Worm (Caenorhabditis elegans): ENCODE results near the gene atf-6.
A peak's percentile ranks its signal among the peaks of the same experiment; 100 is the strongest.

atf-6 gene

ce11 chrX:12435246-12435645 lies 45.5 kb upstream of the atf-6 start:
- TF ChIP-seq lin-35 (GFP tag; optimal IDR thresholded peaks at IDR 0.05) (peak in 1 of 2 experiments; percentile 4), tbx-2 (tag; optimal IDR thresholded peaks at IDR 0.05) (no peak), elt-2 (tag; optimal IDR thresholded peaks at IDR 0.05) (peak; percentile 32)

ce11 chrX:12436486-12436885 lies 44.3 kb upstream of the atf-6 start:
- TF ChIP-seq lin-14 (GFP tag; optimal IDR thresholded peaks at IDR 0.05) (no peak), lir-3 (tag; optimal IDR thresholded peaks at IDR 0.05; ENCODE audit: poor library complexity) (no peak), dsc-1 (tag; optimal IDR thresholded peaks at IDR 0.05) (peak; percentile 19), nhr-11 (tag; optimal IDR thresholded peaks at IDR 0.05) (no peak), ceh-82 (tag; optimal IDR thresholded peaks at IDR 0.05) (no peak), ceh-88 (GFP tag; IDR thresholded peaks at IDR 0.05) (no peak), nhr-85 (tag) (no peak), nhr-90 (tag; optimal IDR thresholded peaks at IDR 0.05; ENCODE audit: poor library complexity) (no peak)

- TF ChIP-seq efl-1 (optimal IDR thresholded peaks at IDR 0.05) = no peak
- TF ChIP-seq efl-1 (GFP tag; optimal IDR thresholded peaks at IDR 0.05 in 1 of 2) = peak in 1 of 2 experiments; percentile 55
- no peak for TF ChIP-seq unc-30 (tag; optimal IDR thresholded peaks at IDR 0.05)
- no peak for TF ChIP-seq vab-15 (tag; optimal IDR thresholded peaks at IDR 0.05)
These were observed 42.5 kb upstream of the atf-6 start for ce11 chrX:12438266-12438665.

- TF ChIP-seq unc-86 (tag; optimal IDR thresholded peaks at IDR 0.05) (peak; percentile 4), C16A3.4 (tag; optimal IDR thresholded peaks at IDR 0.05) (no peak), nhr-11 (tag; optimal IDR thresholded peaks at IDR 0.05) (no peak), unc-98 (GFP tag; IDR thresholded peaks at IDR 0.05) (no peak), lir-3 (tag; optimal IDR thresholded peaks at IDR 0.05; ENCODE audit: poor library complexity) (no peak), ceh-82 (tag; optimal IDR thresholded peaks at IDR 0.05) (no peak), swsn-7 (tag; optimal IDR thresholded peaks at IDR 0.05) (peak; percentile 5), lin-14 (GFP tag; optimal IDR thresholded peaks at IDR 0.05) (peak; percentile 48), fkh-8 (tag; optimal IDR thresholded peaks at IDR 0.05) (peak; percentile 6), ces-1 (GFP tag; optimal IDR thresholded peaks at IDR 0.05) (no peak), unc-130 (tag; optimal IDR thresholded peaks at IDR 0.05) (no peak), lin-15B (tag; optimal IDR thresholded peaks at IDR 0.05) (no peak), mdl-1 (tag; optimal IDR thresholded peaks at IDR 0.05) (no peak), dsc-1 (tag; optimal IDR thresholded peaks at IDR 0.05) (peak; percentile 43), grh-1 (GFP tag; IDR thresholded peaks at IDR 0.05) (no peak), efl-1 (optimal IDR thresholded peaks at IDR 0.05) (no peak), efl-1 (GFP tag; optimal IDR thresholded peaks at IDR 0.05 in 1 of 2) (peak in 1 of 2 experiments; percentile 67), ets-5 (GFP tag; IDR thresholded peaks at IDR 0.05) (no peak), rnt-1 (tag; optimal IDR thresholded peaks at IDR 0.05) (no peak)
These were observed 40.6 kb upstream of the atf-6 start for ce11 chrX:12439998-12440722.

ce11 chrX:12444423-12444822 lies 36.3 kb upstream of the atf-6 start:
- TF ChIP-seq efl-1 (optimal IDR thresholded peaks at IDR 0.05) (no peak), efl-1 (GFP tag; optimal IDR thresholded peaks at IDR 0.05 in 1 of 2) (peak in 1 of 2 experiments; percentile 11), fkh-8 (tag; optimal IDR thresholded peaks at IDR 0.05) (no peak), sup-37 (GFP tag; optimal IDR thresholded peaks at IDR 0.05) (no peak), mdl-1 (tag; optimal IDR thresholded peaks at IDR 0.05) (no peak), aha-1 (tag; optimal IDR thresholded peaks at IDR 0.05) (no peak), elt-3 (tag; optimal IDR thresholded peaks at IDR 0.05) (no peak)

ce11 chrX:12446572-12446971 lies 34.2 kb upstream of the atf-6 start:
- no peak for TF ChIP-seq ceh-88 (GFP tag; IDR thresholded peaks at IDR 0.05)
- TF ChIP-seq nhr-237 (tag; optimal IDR thresholded peaks at IDR 0.05) = no peak
- peak; percentile 8 for TF ChIP-seq elt-2 (tag; optimal IDR thresholded peaks at IDR 0.05)
